Worm (Caenorhabditis elegans) whole organism, L1 larva: ENCODE data around the gene srv-8.

Source experiments
- C34B4.2 ChIP-seq: sonication (generic microtip); optimal IDR thresholded peaks from 2 replicates; lab custom pipeline; 2017; ENCODE audit warnings: mild to moderate bottlenecking, missing genetic modification characterization, missing compliant biosample characterization
- F16B12.6 ChIP-seq: fragments of 150-350 bp; optimal IDR thresholded peaks from 2 replicates; lab custom pipeline; 2014; ENCODE audit warnings: missing biosample characterization, missing genetic modification characterization
- aha-1 ChIP-seq: fragments of 150-350 bp; optimal IDR thresholded peaks from 2 replicates; lab custom pipeline; 2014; ENCODE audit warnings: missing biosample characterization, missing genetic modification characterization
- ceh-63 ChIP-seq: fragments of 200-800 bp; sonication (Bioruptor generic); optimal IDR thresholded peaks from 2 replicates; lab custom pipeline; 2018; ENCODE audit warnings: mild to moderate bottlenecking, missing genetic modification characterization, missing compliant biosample characterization
- ceh-88 ChIP-seq: fragments of 200-800 bp; sonication (Bioruptor generic); IDR thresholded peaks from 2 replicates; pipeline ENCODE4 v1.3.6; 2022; ENCODE audit warnings: missing genetic modification characterization, missing compliant biosample characterization
- efl-1 ChIP-seq, 4 experiments: fragments of 150-350 bp; optimal IDR thresholded peaks in 3 of 4; peaks in 1 of 4; 1 replicate in 1 of 4; 2 replicates in 3 of 4; lab custom pipeline; 2014; ENCODE audit warnings: missing biosample characterization in 2 of 4, missing genetic modification characterization in 2 of 4, missing genetic modification reagents in 2 of 4
- efl-3 ChIP-seq: fragments of 200-800 bp; sonication (Bioruptor generic); optimal IDR thresholded peaks from 2 replicates; lab custom pipeline; 2018; ENCODE audit warnings: mild to moderate bottlenecking, missing genetic modification characterization, missing compliant biosample characterization
- egl-13 ChIP-seq: sonication (generic microtip); optimal IDR thresholded peaks from 2 replicates; lab custom pipeline; 2016; ENCODE audit warnings: missing genotype, missing genetic modification reagents, missing genetic modification characterization, missing compliant biosample characterization
- elt-2 ChIP-seq: sonication (generic microtip); optimal IDR thresholded peaks from 2 replicates; lab custom pipeline; 2016; ENCODE audit warnings: missing genetic modification characterization, mild to moderate bottlenecking, inconsistent platforms, missing compliant biosample characterization, missing genetic modification reagents
- fkh-10 ChIP-seq: sonication (generic microtip); optimal IDR thresholded peaks from 2 replicates; lab custom pipeline; 2017; ENCODE audit warnings: missing biosample characterization, missing genetic modification reagents, missing genetic modification characterization
- fos-1 ChIP-seq: fragments of 150-350 bp; optimal IDR thresholded peaks from 2 replicates; lab custom pipeline; 2014; ENCODE audit warnings: missing biosample characterization, missing genetic modification characterization
- grh-1 ChIP-seq: fragments of 200-800 bp; sonication (Bioruptor generic); IDR thresholded peaks from 2 replicates; pipeline ENCODE4 v1.3.6; 2022; ENCODE audit warnings: missing genetic modification reagents, missing genetic modification characterization, missing compliant biosample characterization
- hlh-17 ChIP-seq: fragments of 200-800 bp; sonication (Bioruptor generic); optimal IDR thresholded peaks from 2 replicates; lab custom pipeline; 2018; ENCODE audit warnings: missing genetic modification characterization, mild to moderate bottlenecking, missing compliant biosample characterization, moderate library complexity, borderline replicate concordance
- hlh-4 ChIP-seq: sonication (generic microtip); optimal IDR thresholded peaks from 2 replicates; lab custom pipeline; 2016; ENCODE audit warnings: mild to moderate bottlenecking, missing genetic modification characterization, missing compliant biosample characterization
- irx-1 ChIP-seq: sonication (generic microtip); optimal IDR thresholded peaks from 2 replicates; lab custom pipeline; 2016; ENCODE audit warnings: missing genetic modification characterization, missing compliant biosample characterization
- isw-1 ChIP-seq: fragments of 200-800 bp; sonication (Bioruptor generic); IDR thresholded peaks from 2 replicates; pipeline ENCODE4 v1.3.6; 2022; ENCODE audit warnings: missing genetic modification characterization, missing compliant biosample characterization
- lin-13 ChIP-seq: fragments of 150-350 bp; optimal IDR thresholded peaks from 2 replicates; lab custom pipeline; 2014; ENCODE audit warnings: missing biosample characterization, missing genetic modification reagents, missing genetic modification characterization
- lin-14 ChIP-seq: fragments of 200-800 bp; sonication (Bioruptor generic); optimal IDR thresholded peaks from 2 replicates; lab custom pipeline; 2018; ENCODE audit warnings: mild to moderate bottlenecking, missing genetic modification characterization, moderate library complexity, missing compliant biosample characterization
- lin-35 ChIP-seq, 2 experiments: fragments of 150-350 bp; optimal IDR thresholded peaks; 2 replicates each; lab custom pipeline; 2014; ENCODE audit warnings: missing biosample characterization in 2 of 2, missing genetic modification characterization in 2 of 2, missing genetic modification reagents in 2 of 2
- mef-2 ChIP-seq: fragments of 150-350 bp; optimal IDR thresholded peaks from 2 replicates; lab custom pipeline; 2014; ENCODE audit warnings: missing biosample characterization, missing genetic modification characterization
- mep-1 ChIP-seq: fragments of 150-350 bp; optimal IDR thresholded peaks from 2 replicates; lab custom pipeline; 2014; ENCODE audit warnings: missing biosample characterization, missing genetic modification characterization
- nhr-11 ChIP-seq: fragments of 150-350 bp; optimal IDR thresholded peaks from 2 replicates; lab custom pipeline; 2014; ENCODE audit warnings: missing biosample characterization, missing genetic modification characterization
- nhr-19 ChIP-seq: fragments of 200-800 bp; sonication (Bioruptor generic); conservative IDR thresholded peaks from 2 replicates; pipeline ENCODE4 v1.3.6; 2022; ENCODE audit warnings: missing genetic modification characterization, missing compliant biosample characterization
- nhr-20 ChIP-seq: sonication (generic microtip); optimal IDR thresholded peaks from 2 replicates; lab custom pipeline; 2016; ENCODE audit warnings: mild to moderate bottlenecking, missing genetic modification characterization, missing compliant biosample characterization
- nhr-237 ChIP-seq: fragments of 150-350 bp; optimal IDR thresholded peaks from 2 replicates; lab custom pipeline; 2014; ENCODE audit warnings: missing biosample characterization, missing genetic modification characterization
- nhr-47 ChIP-seq: sonication (generic microtip); optimal IDR thresholded peaks from 2 replicates; lab custom pipeline; 2016; ENCODE audit warnings: mild to moderate bottlenecking, missing genetic modification characterization, moderate library complexity, missing compliant biosample characterization
- nhr-71 ChIP-seq: sonication (generic microtip); optimal IDR thresholded peaks from 2 replicates; lab custom pipeline; 2016; ENCODE audit warnings: mild to moderate bottlenecking, missing genetic modification characterization, moderate library complexity, missing compliant biosample characterization
- nhr-90 ChIP-seq: sonication (generic microtip); optimal IDR thresholded peaks from 2 replicates; lab custom pipeline; 2016; ENCODE audit warnings: mild to moderate bottlenecking, missing genetic modification characterization, missing compliant biosample characterization; ENCODE audit not compliant: poor library complexity
- pqm-1 ChIP-seq: sonication (generic microtip); optimal IDR thresholded peaks from 3 replicates; lab custom pipeline; 2017; ENCODE audit warnings: missing biosample characterization, missing genetic modification characterization
- rnt-1 ChIP-seq: sonication (generic microtip); optimal IDR thresholded peaks from 2 replicates; lab custom pipeline; 2016; ENCODE audit warnings: mild to moderate bottlenecking, missing genetic modification characterization, moderate library complexity, missing compliant biosample characterization
- snpc-4 ChIP-seq: fragments of 150-350 bp; optimal IDR thresholded peaks from 2 replicates; lab custom pipeline; 2014; ENCODE audit warnings: missing biosample characterization, missing genetic modification characterization
- sox-4 ChIP-seq: sonication (generic microtip); optimal IDR thresholded peaks from 2 replicates; lab custom pipeline; 2016; ENCODE audit warnings: missing genetic modification characterization, missing compliant biosample characterization
- sptf-1 ChIP-seq: fragments of 150-350 bp; optimal IDR thresholded peaks from 2 replicates; lab custom pipeline; 2014; ENCODE audit warnings: missing biosample characterization, missing genetic modification characterization
- swsn-7 ChIP-seq: sonication (generic microtip); optimal IDR thresholded peaks from 2 replicates; lab custom pipeline; 2016; ENCODE audit warnings: missing genetic modification characterization, missing compliant biosample characterization
- tbx-2 ChIP-seq: sonication (generic microtip); optimal IDR thresholded peaks from 2 replicates; lab custom pipeline; 2016; ENCODE audit warnings: missing genetic modification characterization, missing compliant biosample characterization
- unc-130 ChIP-seq: fragments of 150-350 bp; optimal IDR thresholded peaks from 2 replicates; lab custom pipeline; 2017; ENCODE audit warnings: missing biosample characterization, missing genetic modification characterization, inconsistent platforms
- unc-30 ChIP-seq: sonication (generic microtip); optimal IDR thresholded peaks from 2 replicates; lab custom pipeline; 2017; ENCODE audit warnings: missing biosample characterization, missing genetic modification characterization
- unc-62 ChIP-seq: fragments of 150-350 bp; optimal IDR thresholded peaks from 2 replicates; lab custom pipeline; 2014; ENCODE audit warnings: missing biosample characterization, missing genetic modification reagents, missing genetic modification characterization
- unc-98 ChIP-seq: fragments of 200-800 bp; sonication (Bioruptor generic); IDR thresholded peaks from 2 replicates; pipeline ENCODE4 v1.3.6; 2022; ENCODE audit warnings: missing genetic modification characterization, missing compliant biosample characterization
- xbp-1 ChIP-seq: sonication (generic microtip); optimal IDR thresholded peaks from 2 replicates; lab custom pipeline; 2016; ENCODE audit warnings: missing genetic modification characterization, missing compliant biosample characterization
- ztf-11 ChIP-seq, 2 experiments: sonication (generic microtip); optimal IDR thresholded peaks; 2 replicates each; lab custom pipeline; 2016 to 2017; ENCODE audit warnings: missing genetic modification characterization in 2 of 2, missing biosample characterization in 1 of 2, missing compliant biosample characterization in 1 of 2
- ztf-4 ChIP-seq: fragments of 150-350 bp; optimal IDR thresholded peaks from 2 replicates; lab custom pipeline; 2014; ENCODE audit warnings: missing biosample characterization, missing genetic modification characterization

The srv-8 gene

DNA sequence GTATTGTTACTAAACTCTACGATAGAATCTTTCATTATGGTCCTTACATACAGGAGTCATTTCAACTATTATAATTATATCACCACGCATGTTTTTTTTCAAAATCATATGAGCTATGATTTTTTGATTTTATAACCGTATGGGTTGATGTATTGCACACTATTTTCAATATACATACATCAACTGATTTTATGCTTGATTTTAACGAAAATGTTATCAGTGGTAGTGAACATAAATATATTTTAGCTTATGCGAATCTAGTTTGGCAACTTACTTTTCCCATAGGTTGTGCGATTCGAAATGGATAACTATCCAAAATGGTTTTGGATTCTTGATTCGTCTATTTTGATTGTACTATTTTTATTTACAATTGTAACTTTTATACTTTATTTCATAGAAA is 3.1 kb upstream of the srv-8 start, which contains the start of gene srv-10:
Gene srv-10 (plus strand): TSS at position 301 of the 400 bp plus-strand sequence.
- TF ChIP-seq swsn-7 (tag; lab: Kevin White, UChicago) = no peak
- no peak for TF ChIP-seq mef-2 (tag; lab: Kevin White, UChicago)
- no peak for TF ChIP-seq rnt-1 (tag; lab: Kevin White, UChicago)
- TF ChIP-seq nhr-19 (GFP tag; lab: Robert Waterston, UW) = no peak
- TF ChIP-seq ztf-11 (tag; optimal IDR thresholded peaks at IDR 0.05; lab: Kevin White, UChicago) = no peak
- TF ChIP-seq fos-1 = no peak
- TF ChIP-seq F16B12.6 (tag; lab: Kevin White, UChicago) = no peak
- TF ChIP-seq snpc-4 = no peak
- no peak for TF ChIP-seq nhr-20 (tag; lab: Kevin White, UChicago)
- no peak for TF ChIP-seq C34B4.2 (tag; lab: Kevin White, UChicago)
- TF ChIP-seq unc-98 (GFP tag; lab: Robert Waterston, UW) = no peak
- TF ChIP-seq fkh-10 (GFP tag; lab: Kevin White, UChicago) = no peak
- TF ChIP-seq lin-13 (GFP tag; lab: Kevin White, UChicago) = no peak
- no peak for TF ChIP-seq sptf-1
- TF ChIP-seq efl-1 (optimal IDR thresholded peaks at IDR 0.05; lab: Kevin White, UChicago) = no peak
- TF ChIP-seq efl-1 (GFP tag; optimal IDR thresholded peaks at IDR 0.05 in 1 of 2; lab: Kevin White, UChicago) = no peak
- TF ChIP-seq aha-1 (tag; lab: Kevin White, UChicago) = no peak
- TF ChIP-seq nhr-11 (tag; lab: Kevin White, UChicago) = no peak
- no peak for TF ChIP-seq tbx-2 (tag; lab: Kevin White, UChicago)
- TF ChIP-seq efl-3 (GFP tag; lab: Kevin White, UChicago) = no peak

DNA sequence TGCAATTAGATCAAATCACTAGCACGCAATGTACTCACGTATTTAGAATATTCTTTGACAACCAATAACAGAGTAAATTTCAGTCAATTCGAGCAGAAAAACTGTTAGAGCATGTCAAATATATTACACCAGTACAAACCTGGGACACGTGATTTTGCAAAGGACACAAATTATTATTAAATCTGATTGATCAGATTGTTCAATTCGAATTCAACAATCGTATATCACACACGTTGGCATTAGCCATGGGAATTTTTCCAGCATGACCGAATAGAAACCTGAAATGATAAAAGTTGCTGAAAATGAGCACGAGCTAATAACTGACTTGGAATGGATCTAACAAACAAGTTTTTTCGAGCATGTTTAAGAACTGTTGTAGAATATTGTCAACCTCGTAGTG is 2.5 kb upstream of the srv-8 start, which contains the start of gene srv-9:
Gene srv-9 (minus strand): TSS at position 101 of the 400 bp plus-strand sequence.
- no peak for TF ChIP-seq unc-62
- TF ChIP-seq tbx-2 (tag; lab: Kevin White, UChicago) = no peak
- no peak for TF ChIP-seq irx-1 (tag; lab: Kevin White, UChicago)
- TF ChIP-seq ztf-4 = no peak
- no peak for TF ChIP-seq unc-30 (tag; lab: Kevin White, UChicago)
- TF ChIP-seq pqm-1 (tag; lab: Kevin White, UChicago) = no peak
- no peak for TF ChIP-seq fos-1
- no peak for TF ChIP-seq sox-4
- TF ChIP-seq mep-1 (tag; lab: Kevin White, UChicago) = no peak
- TF ChIP-seq nhr-47 (tag; lab: Kevin White, UChicago) = no peak
- TF ChIP-seq fkh-10 (GFP tag; lab: Kevin White, UChicago) = no peak
- no peak for TF ChIP-seq hlh-4 (tag; lab: Kevin White, UChicago)
- TF ChIP-seq mef-2 (tag; lab: Kevin White, UChicago) = no peak
- no peak for TF ChIP-seq nhr-237 (tag; lab: Kevin White, UChicago)

DNA sequence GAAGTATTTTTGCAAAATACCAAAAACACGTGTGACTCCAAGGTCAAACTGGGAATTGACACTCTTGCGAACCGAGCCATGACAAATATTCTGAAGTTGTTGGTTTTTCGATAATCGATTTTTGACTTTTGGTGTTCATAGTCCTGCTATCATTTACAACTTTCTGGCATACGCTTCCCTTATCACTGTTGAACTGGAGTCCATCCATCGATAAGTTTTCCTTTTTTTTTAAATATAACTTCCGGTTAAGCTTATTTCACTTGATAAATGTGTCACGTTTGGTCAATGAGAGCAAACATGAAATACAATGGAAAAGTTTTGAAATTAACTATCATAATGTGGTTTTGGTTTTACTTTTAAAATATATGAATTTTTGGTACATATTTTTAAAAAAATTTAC is 1.2 kb upstream of the srv-8 start:
- TF ChIP-seq nhr-90 (tag; lab: Kevin White, UChicago) = no peak
- TF ChIP-seq ceh-88 (GFP tag; lab: Robert Waterston, UW) = no peak
- TF ChIP-seq lin-13 (GFP tag; lab: Kevin White, UChicago) = no peak
- TF ChIP-seq unc-130 (tag; lab: Kevin White, UChicago) = no peak
- peak; percentile 90 for TF ChIP-seq elt-2 (tag; lab: Kevin White, UChicago)
- TF ChIP-seq, all 84 proteins: peak for 1

DNA sequence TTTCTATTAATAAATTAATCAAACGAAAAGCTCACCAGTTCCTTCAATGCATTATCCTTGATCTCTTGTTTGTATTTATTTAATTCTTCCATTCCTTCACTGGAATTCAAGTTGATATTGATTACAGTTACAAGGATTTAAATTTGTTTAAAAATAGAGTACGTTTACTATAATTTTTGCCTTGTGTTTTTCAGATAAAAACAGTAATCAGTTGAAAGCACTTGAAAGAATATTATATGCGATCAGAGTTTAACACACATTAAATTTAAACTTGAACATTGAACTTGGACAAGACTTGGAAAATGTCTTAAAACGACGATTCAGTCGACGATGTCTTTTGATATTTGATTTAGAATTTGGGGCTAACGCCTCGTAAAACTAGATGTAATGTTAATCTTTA is 3.0 kb downstream of the srv-8 start, which contains the start of gene F53F1.6:
Gene F53F1.6 (minus strand): TSS at position 101 of the 400 bp plus-strand sequence.
- TF ChIP-seq pqm-1 (tag; lab: Kevin White, UChicago) (no peak), lin-14 (no peak), egl-13 (tag; lab: Kevin White, UChicago) (no peak), nhr-11 (tag; lab: Kevin White, UChicago) (no peak), F16B12.6 (tag; lab: Kevin White, UChicago) (no peak), hlh-17 (no peak), grh-1 (no peak), lin-35 (GFP tag; optimal IDR thresholded peaks at IDR 0.05; lab: Kevin White, UChicago) (no peak), unc-130 (tag; lab: Kevin White, UChicago) (no peak), efl-3 (GFP tag; lab: Kevin White, UChicago) (no peak), efl-1 (optimal IDR thresholded peaks at IDR 0.05; lab: Kevin White, UChicago) (no peak), efl-1 (GFP tag; optimal IDR thresholded peaks at IDR 0.05 in 1 of 2; lab: Kevin White, UChicago) (no peak), isw-1 (GFP tag; lab: Robert Waterston, UW) (no peak), ceh-88 (GFP tag; lab: Robert Waterston, UW) (no peak), xbp-1 (tag; lab: Kevin White, UChicago) (no peak), nhr-20 (tag; lab: Kevin White, UChicago) (no peak), nhr-71 (tag; lab: Kevin White, UChicago) (no peak), sox-4 (no peak), ceh-63 (no peak)
